Worm (Caenorhabditis elegans): ENCODE results near the gene Y55F3AM.11.

Y55F3AM.11 gene

DNA sequence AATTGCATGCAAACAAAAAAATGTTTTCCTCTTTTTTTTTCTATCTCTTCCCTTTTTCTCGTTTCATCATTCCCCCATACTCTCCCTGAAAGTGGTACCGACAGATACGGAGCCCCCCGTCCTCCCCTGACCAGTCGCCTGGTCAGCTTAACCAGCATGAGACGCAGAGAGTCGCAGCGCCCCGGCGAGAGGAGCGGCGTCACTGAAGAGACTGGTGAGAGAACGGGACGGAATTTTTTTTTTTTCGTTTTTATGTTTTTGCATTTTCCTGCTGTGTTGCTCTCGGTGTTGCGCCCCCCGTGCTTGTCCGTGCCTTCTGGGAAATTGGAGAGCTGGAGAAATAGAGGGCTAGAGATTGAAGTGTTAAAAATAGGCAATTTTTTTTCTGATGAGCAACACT lies 26.2 kb upstream of the Y55F3AM.11 start (continued):
- peak; percentile 53 for TF ChIP-seq xbp-1 (tag; optimal IDR thresholded peaks at IDR 0.05)

DNA sequence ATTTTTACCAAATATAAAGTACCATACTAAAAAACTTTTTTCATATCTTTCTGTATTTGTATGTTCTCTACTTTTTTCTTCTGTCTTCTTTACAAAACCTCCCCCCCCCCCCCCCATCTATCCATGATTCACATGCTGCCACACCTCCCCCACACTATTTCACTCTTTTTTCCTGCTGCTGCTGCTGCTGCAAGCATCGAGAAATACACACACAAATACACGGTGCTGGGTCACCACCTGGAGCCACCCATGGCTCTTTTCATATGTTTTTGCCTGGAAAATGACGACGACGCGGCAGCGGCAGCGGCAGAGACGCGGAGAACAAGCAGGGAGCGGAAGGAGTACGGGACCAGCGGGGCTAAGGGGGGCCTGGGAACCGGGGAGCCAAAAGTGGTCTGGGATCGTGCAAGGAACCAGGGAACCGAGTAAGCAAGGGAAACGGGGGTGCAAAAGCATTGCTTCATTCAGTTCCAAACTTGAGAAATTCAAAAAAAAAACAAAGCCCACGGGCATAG lies 24.6 kb upstream of the Y55F3AM.11 start:
- no peak for TF ChIP-seq ama-1 (optimal IDR thresholded peaks at IDR 0.05)
- no peak for TF ChIP-seq nhr-237 (tag; optimal IDR thresholded peaks at IDR 0.05)
- TF ChIP-seq zag-1 (tag; optimal IDR thresholded peaks at IDR 0.05), result no peak
- no peak for TF ChIP-seq isw-1 (GFP tag; IDR thresholded peaks at IDR 0.05)
- TF ChIP-seq fkh-8 (tag; optimal IDR thresholded peaks at IDR 0.05), result no peak
- TF ChIP-seq unc-130 (tag; optimal IDR thresholded peaks at IDR 0.05), result no peak

DNA sequence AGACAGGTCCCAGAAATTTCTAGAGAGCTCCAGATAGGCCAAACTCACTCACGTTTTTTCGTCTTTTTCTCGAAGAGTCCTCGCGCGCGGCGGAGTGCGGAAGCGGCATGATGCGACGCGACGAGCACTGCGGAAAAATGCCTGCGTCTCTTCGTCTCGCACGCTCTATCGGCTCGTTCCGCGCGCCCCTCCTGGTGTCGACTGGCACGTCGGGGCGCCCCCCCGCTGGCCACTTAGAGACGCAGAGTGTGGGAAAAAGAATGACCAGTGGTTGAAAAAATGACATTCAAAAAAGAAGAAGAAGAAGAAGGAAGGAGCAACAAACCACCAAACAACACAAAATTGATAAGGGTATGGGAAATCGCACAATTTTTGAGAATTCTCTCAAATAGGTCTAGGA lies 23.2 kb upstream of the Y55F3AM.11 start, which contains the start of gene znf-782:
znf-782 (minus strand) TSS at position 96 of the 400 bp plus-strand sequence.
- no peak for TF ChIP-seq egl-13 (tag; optimal IDR thresholded peaks at IDR 0.05)
- TF ChIP-seq efl-1 (optimal IDR thresholded peaks at IDR 0.05), result no peak
- TF ChIP-seq efl-1 (GFP tag; optimal IDR thresholded peaks at IDR 0.05 in 1 of 2), result peak in 1 of 2 experiments; percentile 78
- no peak for TF ChIP-seq nhr-76 (tag; optimal IDR thresholded peaks at IDR 0.05)
- peak; percentile 57 for TF ChIP-seq jun-1 (tag; optimal IDR thresholded peaks at IDR 0.05)
- peak; percentile 52 for TF ChIP-seq ceh-8 (GFP tag; optimal IDR thresholded peaks at IDR 0.05)
- no peak for TF ChIP-seq zag-1 (tag; optimal IDR thresholded peaks at IDR 0.05)
- TF ChIP-seq irx-1 (tag; optimal IDR thresholded peaks at IDR 0.05), result no peak
- TF ChIP-seq fkh-10 (GFP tag; optimal IDR thresholded peaks at IDR 0.05), result no peak
- no peak for TF ChIP-seq efl-3 (GFP tag; optimal IDR thresholded peaks at IDR 0.05)
- no peak for TF ChIP-seq sptf-1 (tag; optimal IDR thresholded peaks at IDR 0.05)
- no peak for TF ChIP-seq mdl-1 (tag; optimal IDR thresholded peaks at IDR 0.05)
- no peak for TF ChIP-seq ztf-11 (tag; optimal IDR thresholded peaks at IDR 0.05)
- no peak for TF ChIP-seq ets-5 (GFP tag; IDR thresholded peaks at IDR 0.05)
- no peak for TF ChIP-seq snpc-4 (tag; optimal IDR thresholded peaks at IDR 0.05)
- no peak for TF ChIP-seq nhr-84 (tag; optimal IDR thresholded peaks at IDR 0.05)
- TF ChIP-seq ceh-82 (tag; optimal IDR thresholded peaks at IDR 0.05), result peak in 1 of 3 experiments; percentile 42
- no peak for TF ChIP-seq elt-2 (tag; optimal IDR thresholded peaks at IDR 0.05)
- no peak for TF ChIP-seq snu-23 (GFP tag; optimal IDR thresholded peaks at IDR 0.05)
- no peak for TF ChIP-seq nhr-47 (tag; optimal IDR thresholded peaks at IDR 0.05)
- no peak for TF ChIP-seq swsn-7 (tag; optimal IDR thresholded peaks at IDR 0.05)
- no peak for TF ChIP-seq vab-15 (tag; optimal IDR thresholded peaks at IDR 0.05)
- no peak for TF ChIP-seq ces-1 (GFP tag; optimal IDR thresholded peaks at IDR 0.05)
- no peak for TF ChIP-seq nhr-77 (tag; optimal IDR thresholded peaks at IDR 0.05)
- TF ChIP-seq xbp-1 (tag; optimal IDR thresholded peaks at IDR 0.05), result no peak
- TF ChIP-seq C34B4.2 (tag; optimal IDR thresholded peaks at IDR 0.05), result no peak
- TF ChIP-seq pag-3 (tag; optimal IDR thresholded peaks at IDR 0.05; ENCODE audit: borderline replicate concordance, insufficient read depth), result no peak
- TF ChIP-seq rnt-1 (tag; optimal IDR thresholded peaks at IDR 0.05), result no peak
- TF ChIP-seq ztf-4 (tag; optimal IDR thresholded peaks at IDR 0.05), result peak; percentile 56

DNA sequence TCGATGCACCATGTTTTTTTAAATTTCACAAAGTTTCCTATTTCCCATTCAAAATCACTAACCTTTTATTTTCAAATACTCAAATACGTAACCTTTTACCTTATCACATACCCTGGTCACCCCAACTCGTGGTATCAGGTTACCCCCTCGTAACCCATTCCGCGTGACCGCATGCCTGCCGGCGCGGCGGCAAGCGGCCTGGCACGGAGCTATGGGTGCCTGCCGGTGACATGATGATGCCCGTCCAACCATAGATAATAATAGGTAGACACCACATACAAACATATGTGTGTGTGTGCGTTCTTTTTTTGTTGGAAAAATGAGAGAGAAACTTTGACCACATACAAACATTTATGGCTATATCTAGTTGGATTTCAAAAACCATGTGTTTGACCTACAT lies 21.4 kb upstream of the Y55F3AM.11 start:
- no peak for TF ChIP-seq mdl-1 (tag; optimal IDR thresholded peaks at IDR 0.05)
- TF ChIP-seq ztf-4 (tag; optimal IDR thresholded peaks at IDR 0.05), result peak; percentile 30

DNA sequence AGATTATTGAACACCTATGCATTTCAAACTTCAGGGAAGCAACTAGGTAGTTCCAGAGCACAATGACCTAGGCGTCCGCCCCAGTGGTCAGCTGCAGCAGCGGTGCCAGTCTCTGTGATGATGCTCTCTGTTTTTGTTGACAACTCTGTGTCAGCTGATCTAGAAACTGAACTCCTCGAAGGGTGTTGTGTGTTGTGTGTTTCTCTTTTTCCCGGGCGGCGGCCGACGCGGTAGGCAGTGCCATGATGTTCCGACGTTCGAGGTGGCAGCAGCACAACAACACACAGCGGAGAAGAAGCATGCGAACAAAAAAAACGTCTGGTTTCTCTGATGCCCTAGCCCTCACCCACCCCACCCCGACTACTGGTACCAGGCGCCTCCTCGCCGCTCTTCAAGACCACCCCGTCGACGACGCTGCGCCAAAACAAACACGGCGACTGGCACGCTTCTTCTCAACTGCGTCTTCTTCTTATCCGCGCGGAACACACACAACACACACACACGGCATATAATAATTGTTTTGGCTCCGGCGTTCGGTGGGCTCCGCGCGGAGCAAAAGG lies 20.2 kb upstream of the Y55F3AM.11 start:
- TF ChIP-seq ces-1 (GFP tag; optimal IDR thresholded peaks at IDR 0.05), result no peak
- TF ChIP-seq efl-1 (optimal IDR thresholded peaks at IDR 0.05), result no peak
- peak in 1 of 2 experiments; percentile 38 for TF ChIP-seq efl-1 (GFP tag; optimal IDR thresholded peaks at IDR 0.05 in 1 of 2)
